Fruit fly (Drosophila melanogaster): ENCODE results near the gene CG14223.

The CG14223 gene

dm6 chrX:19665684-19666141 is 1.9 kb upstream of the CG14223 start (continued):
- no peak for TF ChIP-seq CG10565 (GFP tag; optimal IDR thresholded peaks at IDR 0.05)
- no peak for TF ChIP-seq CG2129 (GFP tag; IDR thresholded peaks at IDR 0.05; ENCODE audit: partially characterized antibody)
- TF ChIP-seq lov (optimal IDR thresholded peaks at IDR 0.05) = no peak
- TF ChIP-seq lov (GFP tag; IDR thresholded peaks at IDR 0.05) = no peak
- peak; percentile 89 for TF ChIP-seq Rfx (GFP tag; IDR thresholded peaks at IDR 0.05)
- no peak for TF ChIP-seq ase (GFP tag; IDR thresholded peaks at IDR 0.05)
- TF ChIP-seq unpg (GFP tag; optimal IDR thresholded peaks at IDR 0.05) = no peak
- no peak for TF ChIP-seq Elba2 (GFP tag; optimal IDR thresholded peaks at IDR 0.05)
- no peak for TF ChIP-seq cato (GFP tag; optimal IDR thresholded peaks at IDR 0.05; ENCODE audit: borderline replicate concordance)
- peak; percentile 25 for TF ChIP-seq CG8290 (GFP tag; optimal IDR thresholded peaks at IDR 0.05)
- peak in 1 of 2 experiments; percentile 44 for TF ChIP-seq CG8290 (tag; optimal IDR thresholded peaks at IDR 0.05)
- TF ChIP-seq Atf6 (GFP tag; IDR thresholded peaks at IDR 0.05) = peak; percentile 25; the same call in 1 of the 2 replicates
- TF ChIP-seq CG7839 (tag; optimal IDR thresholded peaks at IDR 0.05) = peak; percentile 38
- no peak for TF ChIP-seq CG3065 (GFP tag; optimal IDR thresholded peaks at IDR 0.05)
- no peak for TF ChIP-seq MESR4 (GFP tag; optimal IDR thresholded peaks at IDR 0.05)
- 0 out of 3 replicates have a peak, but pooled peaks have one; percentile 35 for TF ChIP-seq CG7963 (GFP tag; IDR thresholded peaks at IDR 0.05; ENCODE audit: partially characterized antibody)
- no peak for TF ChIP-seq CG12219 (GFP tag; optimal IDR thresholded peaks at IDR 0.05)
- peak; percentile 34 for TF ChIP-seq CG8944 (GFP tag; optimal IDR thresholded peaks at IDR 0.05)
- no peak for TF ChIP-seq CG9876 (GFP tag; optimal IDR thresholded peaks at IDR 0.05)
- TF ChIP-seq her (GFP tag; optimal IDR thresholded peaks at IDR 0.05) = no peak
- TF ChIP-seq CG17912 (GFP tag; optimal IDR thresholded peaks at IDR 0.05) = no peak
- TF ChIP-seq zfh2 (GFP tag; optimal IDR thresholded peaks at IDR 0.05) = peak; percentile 40
- TF ChIP-seq yki (optimal IDR thresholded peaks at IDR 0.05) = no peak
- TF ChIP-seq ham (GFP tag; IDR thresholded peaks at IDR 0.05) = no peak
- no peak for TF ChIP-seq Atf3 (GFP tag; optimal IDR thresholded peaks at IDR 0.05)
- no peak for TF ChIP-seq CG7372 (GFP tag; IDR thresholded peaks at IDR 0.05)
- peak; percentile 15; the same call in 1 of the 2 replicates for TF ChIP-seq H2.0 (GFP tag; IDR thresholded peaks at IDR 0.05)
- no peak for TF ChIP-seq salm (tag; optimal IDR thresholded peaks at IDR 0.05)
- TF ChIP-seq H15 (GFP tag; IDR thresholded peaks at IDR 0.05) = peak; percentile 51; the same call in 1 of the 3 replicates
- TF ChIP-seq chinmo (GFP tag; IDR thresholded peaks at IDR 0.05; ENCODE audit: partially characterized antibody) = peak; percentile 88
- peak; percentile 89 for TF ChIP-seq Gug (GFP tag; IDR thresholded peaks at IDR 0.05)
- TF ChIP-seq Rx (GFP tag; IDR thresholded peaks at IDR 0.05) = peak; percentile 52
- TF ChIP-seq CG15479 (GFP tag; optimal IDR thresholded peaks at IDR 0.05) = no peak
- peak in 1 of 2 experiments; percentile 2 for TF ChIP-seq Hr78 (GFP tag; optimal IDR thresholded peaks at IDR 0.05)
- no peak for TF ChIP-seq Side (GFP tag; optimal IDR thresholded peaks at IDR 0.05)
- no peak; the same call in 1 of the 2 replicates for TF ChIP-seq klu (GFP tag; IDR thresholded peaks at IDR 0.05)
- TF ChIP-seq chm (GFP tag; IDR thresholded peaks at IDR 0.05) = peak; percentile 26; the same call in 1 of the 2 replicates
- peak; percentile 78 for TF ChIP-seq CG32532 (GFP tag; IDR thresholded peaks at IDR 0.05)
- no peak for TF ChIP-seq cwo (GFP tag; optimal IDR thresholded peaks at IDR 0.05)
- peak; percentile 17 to 29 for TF ChIP-seq dpn (GFP tag; optimal IDR thresholded peaks at IDR 0.05)
- TF ChIP-seq fd96Cb (tag; optimal IDR thresholded peaks at IDR 0.05) = no peak
- TF ChIP-seq bsh (GFP tag; optimal IDR thresholded peaks at IDR 0.05) = no peak
- TF ChIP-seq dmrt99B (tag; optimal IDR thresholded peaks at IDR 0.05) = peak; percentile 9
- peak; percentile 60 for TF ChIP-seq ci (GFP tag; IDR thresholded peaks at IDR 0.05)
- no peak for TF ChIP-seq cad (GFP tag; optimal IDR thresholded peaks at IDR 0.05)
- TF ChIP-seq CG9609 (GFP tag; optimal IDR thresholded peaks at IDR 0.05) = peak; percentile 35
- no peak for TF ChIP-seq BEAF-32 (GFP tag; optimal IDR thresholded peaks at IDR 0.05)
- no peak for TF ChIP-seq tup (GFP tag; optimal IDR thresholded peaks at IDR 0.05)
- TF ChIP-seq gsb-n (tag; optimal IDR thresholded peaks at IDR 0.05) = no peak
- peak; percentile 23 for TF ChIP-seq bcd (GFP tag; optimal IDR thresholded peaks at IDR 0.05)
- TF ChIP-seq CG4282 (GFP tag; optimal IDR thresholded peaks at IDR 0.05) = no peak
- no peak for TF ChIP-seq fru (optimal IDR thresholded peaks at IDR 0.05)

All from whole organism, embryonic.